Fruit fly (Drosophila melanogaster): ENCODE measurements around the gene CG32022.
A peak's percentile ranks its signal among the peaks of the same experiment; 100 is the strongest.

Gene CG32022

DNA sequence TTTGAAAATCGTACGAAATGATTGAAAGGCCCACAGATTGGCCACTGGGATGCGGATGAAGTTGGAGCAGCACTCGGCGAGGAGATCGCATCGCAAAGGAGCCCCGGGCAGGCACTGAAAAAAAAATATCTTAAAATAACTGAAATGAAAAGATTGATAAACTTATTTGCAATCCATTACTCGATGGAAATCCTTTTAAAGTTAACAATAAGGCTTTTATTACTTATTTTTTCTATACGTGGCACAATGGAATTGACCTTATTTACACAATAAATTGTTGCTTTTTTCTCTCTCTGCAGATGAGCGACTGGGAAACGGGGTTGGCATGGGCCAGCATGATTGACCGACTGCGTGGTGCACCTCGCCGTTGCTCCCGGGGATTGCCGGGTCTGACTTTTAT lies 30.2 kb upstream of the CG32022 start (continued):
- TF ChIP-seq CG3407 (GFP tag; optimal IDR thresholded peaks at IDR 0.05) (peak; percentile 43), CG33213 (GFP tag; optimal IDR thresholded peaks at IDR 0.05) (no peak), Dll (GFP tag; IDR thresholded peaks at IDR 0.05; ENCODE audit: partially characterized antibody) (no peak), Jarid2 (GFP tag; optimal IDR thresholded peaks at IDR 0.05) (no peak), sna (GFP tag; IDR thresholded peaks at IDR 0.05; ENCODE audit: partially characterized antibody) (no peak), CG4820 (GFP tag; optimal IDR thresholded peaks at IDR 0.05) (peak; percentile 58), CG5180 (GFP tag; optimal IDR thresholded peaks at IDR 0.05) (peak; percentile 34), bigmax (GFP tag; optimal IDR thresholded peaks at IDR 0.05) (no peak), tll (GFP tag; optimal IDR thresholded peaks at IDR 0.05) (no peak), danr (GFP tag; IDR thresholded peaks at IDR 0.05) (no peak), CG13894 (tag; optimal IDR thresholded peaks at IDR 0.05) (no peak), CG8089 (GFP tag; optimal IDR thresholded peaks at IDR 0.05) (no peak), NK7.1 (GFP tag; optimal IDR thresholded peaks at IDR 0.05) (no peak), Dbx (GFP tag; IDR thresholded peaks at IDR 0.05) (no peak), Scr (GFP tag; IDR thresholded peaks at IDR 0.05; ENCODE audit: partially characterized antibody) (no peak), CG33557 (GFP tag; optimal IDR thresholded peaks at IDR 0.05) (no peak), HmgD (GFP tag; optimal IDR thresholded peaks at IDR 0.05) (no peak), chif (GFP tag; optimal IDR thresholded peaks at IDR 0.05) (peak in 1 of 2 experiments; percentile 39), sob (GFP tag; IDR thresholded peaks at IDR 0.05) (no peak; the same call in 1 of the 2 replicates), PHDP (tag; optimal IDR thresholded peaks at IDR 0.05) (peak; percentile 58), CG11398 (GFP tag; optimal IDR thresholded peaks at IDR 0.05) (no peak), CG42726 (GFP tag; IDR thresholded peaks at IDR 0.05; ENCODE audit: partially characterized antibody) (no peak), CG9727 (GFP tag; optimal IDR thresholded peaks at IDR 0.05) (peak; percentile 20), zen (tag; optimal IDR thresholded peaks at IDR 0.05) (no peak), ash1 (GFP tag; optimal IDR thresholded peaks at IDR 0.05) (no peak), CG11247 (GFP tag; IDR thresholded peaks at IDR 0.05) (no peak), MESR4 (GFP tag; optimal IDR thresholded peaks at IDR 0.05) (no peak), CG18599 (GFP tag; optimal IDR thresholded peaks at IDR 0.05) (peak; percentile 34), maf-S (GFP tag; optimal IDR thresholded peaks at IDR 0.05) (no peak), Trl (optimal IDR thresholded peaks at IDR 0.05) (no peak), Trl (GFP tag; optimal IDR thresholded peaks at IDR 0.05) (no peak), CG30020 (tag; optimal IDR thresholded peaks at IDR 0.05) (no peak), CG13624 (GFP tag; optimal IDR thresholded peaks at IDR 0.05) (peak; percentile 8), cwo (GFP tag; optimal IDR thresholded peaks at IDR 0.05) (no peak), tup (GFP tag; optimal IDR thresholded peaks at IDR 0.05) (no peak), CG6854 (GFP tag; optimal IDR thresholded peaks at IDR 0.05) (no peak), CG7987 (GFP tag; optimal IDR thresholded peaks at IDR 0.05) (no peak), BtbVII (GFP tag; optimal IDR thresholded peaks at IDR 0.05) (no peak), klu (GFP tag; IDR thresholded peaks at IDR 0.05) (no peak), hb (GFP tag; IDR thresholded peaks at IDR 0.05; ENCODE audit: partially characterized antibody) (no peak), tna (GFP tag; IDR thresholded peaks at IDR 0.05; ENCODE audit: partially characterized antibody) (no peak), pros (GFP tag; optimal IDR thresholded peaks at IDR 0.05) (no peak), H15 (GFP tag; IDR thresholded peaks at IDR 0.05) (peak; percentile 34; the same call in 1 of the 3 replicates), gro (GFP tag; optimal IDR thresholded peaks at IDR 0.05) (no peak), CG2116 (GFP tag; optimal IDR thresholded peaks at IDR 0.05) (no peak), jing (GFP tag; optimal IDR thresholded peaks at IDR 0.05) (peak; percentile 2), CG30431 (GFP tag; optimal IDR thresholded peaks at IDR 0.05) (no peak), pho (GFP tag; optimal IDR thresholded peaks at IDR 0.05) (no peak), p53 (GFP tag; optimal IDR thresholded peaks at IDR 0.05) (peak; percentile 3), yki (optimal IDR thresholded peaks at IDR 0.05) (no peak), CG15479 (GFP tag; optimal IDR thresholded peaks at IDR 0.05) (no peak)
